Fruit fly (Drosophila melanogaster) S2 (cell line): ENCODE results near the gene CG3808.

Experiments
- CG8478 ChIP-seq: fragments of >200 bp; optimal IDR thresholded peaks from 2 replicates; lab custom pipeline; 2018
- CTCF ChIP-seq, 2 experiments: fragments of >200 bp; optimal IDR thresholded peaks; 2 replicates each; lab custom pipeline; 2018

dm6 chr3L:19033154-19033811, 32.9 kb upstream of the CG3808 start:
- TF ChIP-seq CG8478 (no peak), CTCF (optimal IDR thresholded peaks at IDR 0.05; lab: Kevin White, UChicago) (no peak)
